Fruit fly (Drosophila melanogaster) S2 (cell line): ENCODE results near the gene Sox21a.

ENCODE experiments used
- CG8478 ChIP-seq: fragments of >200 bp; optimal IDR thresholded peaks from 2 replicates; lab custom pipeline; 2018
- CTCF ChIP-seq, 2 experiments: fragments of >200 bp; optimal IDR thresholded peaks; 2 replicates each; lab custom pipeline; 2018

Gene Sox21a

DNA sequence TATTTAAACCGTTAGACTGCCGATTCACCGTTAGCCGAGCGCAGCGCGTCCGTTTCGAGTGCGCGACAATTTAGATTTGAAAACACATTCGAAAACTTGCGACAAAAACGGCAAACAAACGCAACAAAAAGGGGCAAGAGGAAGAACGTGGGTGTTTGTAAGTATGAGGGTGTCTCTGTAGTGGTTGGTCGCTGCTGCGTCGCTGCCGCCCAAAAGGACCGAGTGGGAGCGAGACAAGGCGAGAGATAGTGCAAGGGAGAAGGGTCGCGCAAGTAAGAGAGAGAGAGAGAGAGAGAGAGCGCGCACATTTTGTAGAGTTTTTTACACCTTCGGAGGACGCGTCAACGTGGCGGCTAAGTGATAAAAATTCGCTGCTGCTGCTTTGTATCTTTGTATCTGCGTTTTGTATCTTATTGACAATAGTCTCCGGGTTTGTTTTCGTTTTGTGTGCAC, at the start of gene Sox21a:
Sox21a (minus strand) TSS at position 51 of the 453 bp plus-strand sequence.
- TF ChIP-seq CTCF (optimal IDR thresholded peaks at IDR 0.05; lab: Kevin White, UChicago) (peak in 1 of 2 experiments; percentile 24), CG8478 (lab: Kevin White, UChicago) (no peak)

DNA sequence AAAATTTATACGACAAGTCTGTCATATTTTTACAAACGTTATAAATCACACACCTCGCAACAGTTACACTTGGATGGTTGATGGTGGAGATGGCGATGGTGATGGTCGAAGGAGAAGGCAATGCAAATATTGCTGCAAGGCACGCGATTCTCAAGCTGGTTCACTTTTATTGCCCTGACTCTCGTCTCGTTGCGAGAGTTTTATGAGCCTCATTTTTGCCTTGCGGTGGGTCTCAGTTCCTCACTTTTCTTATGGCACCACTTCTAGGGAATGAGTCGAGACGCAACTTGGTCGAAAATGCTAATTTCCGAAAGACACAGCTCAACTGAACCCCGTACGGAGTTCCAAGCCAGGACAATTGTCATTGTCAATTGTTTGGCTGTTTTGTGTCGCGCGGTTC, 47.0 kb upstream of the Sox21a start:
- no peak for TF ChIP-seq CTCF (optimal IDR thresholded peaks at IDR 0.05; lab: Kevin White, UChicago)

DNA sequence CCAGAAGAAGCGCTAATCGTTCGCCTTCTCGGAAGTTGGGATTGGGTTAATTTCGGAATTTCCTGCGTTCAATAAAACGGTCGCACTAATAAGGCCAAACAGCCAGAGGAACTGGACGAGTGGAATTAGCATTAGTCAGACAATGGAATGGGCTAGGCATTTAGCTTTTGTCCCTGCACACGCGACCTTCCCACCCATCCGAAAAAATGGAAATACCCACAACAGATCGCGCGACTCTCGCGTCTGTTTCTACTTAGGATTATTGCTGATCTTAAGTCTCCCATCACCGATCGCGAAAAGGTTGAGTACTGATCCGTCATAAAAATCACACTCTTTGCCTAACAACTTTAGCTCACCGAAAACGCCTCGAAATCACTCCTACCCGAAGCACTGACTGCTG, 45.7 kb upstream of the Sox21a start:
- TF ChIP-seq CG8478 (lab: Kevin White, UChicago) (no peak), CTCF (optimal IDR thresholded peaks at IDR 0.05; lab: Kevin White, UChicago) (no peak)

DNA sequence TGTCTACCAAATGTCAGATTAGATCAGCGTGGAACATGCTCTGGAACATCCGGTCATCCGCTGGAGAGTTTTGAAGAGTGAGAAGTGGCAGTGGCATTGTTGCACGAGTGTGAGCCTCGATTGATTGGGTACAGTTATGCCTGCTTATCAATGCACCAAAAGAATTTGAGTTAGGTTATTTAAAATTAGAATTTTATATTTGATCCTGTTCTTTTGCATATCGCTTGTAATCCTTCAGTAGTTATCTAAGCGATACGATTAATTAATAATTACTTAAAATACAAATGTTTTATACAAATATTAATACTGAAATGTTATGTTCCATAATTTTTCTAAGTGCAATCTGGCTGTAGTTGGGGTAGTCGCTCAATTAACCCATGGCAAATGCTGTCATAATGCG, 44.7 kb upstream of the Sox21a start:
- TF ChIP-seq CTCF (optimal IDR thresholded peaks at IDR 0.05; lab: Kevin White, UChicago) = no peak
- no peak for TF ChIP-seq CG8478 (lab: Kevin White, UChicago)

DNA sequence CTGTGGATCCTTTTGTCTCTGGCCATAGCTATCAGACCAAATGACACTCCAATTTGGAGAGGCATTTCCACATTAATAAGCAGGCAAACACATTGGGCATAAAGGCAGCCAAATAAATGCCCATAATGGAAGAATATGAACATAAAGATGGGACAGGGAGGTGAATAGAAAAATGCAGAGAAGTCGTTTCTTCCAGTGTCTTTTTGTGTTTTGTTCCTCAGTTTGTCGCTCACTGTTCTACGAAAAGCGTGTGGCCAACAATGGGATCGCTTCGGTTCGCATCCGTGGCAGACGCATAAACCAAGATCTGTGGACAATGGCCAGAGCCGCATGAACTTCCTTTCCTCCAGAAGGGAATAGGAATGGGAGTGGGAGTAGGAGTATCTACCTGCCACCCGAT, 43.5 kb upstream of the Sox21a start:
- TF ChIP-seq CG8478 (lab: Kevin White, UChicago) = no peak
- TF ChIP-seq CTCF (optimal IDR thresholded peaks at IDR 0.05; lab: Kevin White, UChicago) = no peak

DNA sequence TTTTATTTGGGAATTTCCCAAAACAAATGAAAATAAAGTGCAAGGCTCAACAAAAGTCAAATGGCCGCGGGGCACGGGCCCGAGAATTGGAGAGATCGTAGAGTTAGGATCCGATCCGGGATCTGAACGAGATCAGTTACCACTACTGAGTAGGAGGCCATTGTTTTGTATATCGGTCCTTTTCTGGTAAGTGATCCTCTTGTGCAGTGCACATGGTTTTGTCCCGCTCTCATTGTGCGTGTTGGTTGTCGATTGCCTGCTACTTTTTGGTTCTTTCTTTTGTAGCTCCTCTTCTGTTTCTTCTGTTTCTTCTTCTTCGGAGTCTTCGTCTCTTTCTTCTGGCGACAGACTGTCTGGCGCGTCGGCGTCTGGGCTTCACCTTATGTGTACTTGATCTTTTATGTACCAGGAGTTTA, 42.2 kb upstream of the Sox21a start:
- TF ChIP-seq CG8478 (lab: Kevin White, UChicago) (no peak), CTCF (optimal IDR thresholded peaks at IDR 0.05; lab: Kevin White, UChicago) (no peak)

DNA sequence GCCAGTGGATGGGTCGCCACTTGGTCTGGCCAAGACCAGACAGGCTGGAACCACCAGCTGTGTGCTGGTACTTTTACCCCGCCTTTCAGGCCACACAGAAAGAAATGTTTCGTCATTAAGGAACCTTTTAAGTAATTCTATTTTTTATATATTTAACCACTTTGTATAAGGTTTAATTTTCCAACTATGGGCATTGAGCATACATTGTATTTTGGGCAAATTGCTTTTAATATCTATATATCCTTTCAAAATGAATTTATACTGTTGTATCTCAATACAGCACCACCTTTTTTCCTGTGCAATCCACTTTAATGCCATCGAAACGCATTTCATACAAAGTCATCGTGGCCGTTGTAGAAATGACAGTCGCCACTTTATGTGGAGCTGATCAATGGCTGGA, 38.5 kb upstream of the Sox21a start:
- TF ChIP-seq CTCF (optimal IDR thresholded peaks at IDR 0.05; lab: Kevin White, UChicago) (no peak), CG8478 (lab: Kevin White, UChicago) (no peak)

DNA sequence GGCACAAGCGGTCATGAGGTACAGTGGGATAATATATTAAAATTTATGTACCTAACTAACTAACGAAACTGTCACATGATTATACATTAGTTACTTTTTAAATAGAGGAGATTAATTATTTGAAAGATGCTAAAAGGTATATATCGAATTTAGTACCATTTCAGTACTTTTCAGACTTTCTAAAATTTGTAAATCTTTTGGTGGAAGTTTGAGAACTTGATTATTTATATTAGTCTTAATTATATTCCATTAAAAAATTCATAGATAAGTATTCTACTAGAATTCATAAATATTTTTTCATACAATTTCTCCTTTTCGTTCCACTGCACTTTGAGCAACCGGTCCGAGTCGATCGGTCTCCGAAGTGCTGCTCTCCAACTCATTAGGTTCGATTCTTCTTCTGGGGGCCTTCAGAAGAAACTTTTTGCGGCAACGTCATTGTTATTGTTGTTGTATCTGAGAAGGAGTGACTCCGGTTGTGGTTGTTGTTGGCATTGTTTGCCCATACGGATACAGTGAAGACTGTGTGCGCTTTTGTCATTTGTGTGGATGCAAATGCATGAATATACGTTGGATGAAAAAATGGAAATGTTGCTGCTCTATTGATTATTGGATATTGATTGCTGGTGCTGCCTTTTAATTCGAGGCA, 37.9 kb upstream of the Sox21a start:
- TF ChIP-seq CG8478 (lab: Kevin White, UChicago) (no peak), CTCF (optimal IDR thresholded peaks at IDR 0.05; lab: Kevin White, UChicago) (no peak)

DNA sequence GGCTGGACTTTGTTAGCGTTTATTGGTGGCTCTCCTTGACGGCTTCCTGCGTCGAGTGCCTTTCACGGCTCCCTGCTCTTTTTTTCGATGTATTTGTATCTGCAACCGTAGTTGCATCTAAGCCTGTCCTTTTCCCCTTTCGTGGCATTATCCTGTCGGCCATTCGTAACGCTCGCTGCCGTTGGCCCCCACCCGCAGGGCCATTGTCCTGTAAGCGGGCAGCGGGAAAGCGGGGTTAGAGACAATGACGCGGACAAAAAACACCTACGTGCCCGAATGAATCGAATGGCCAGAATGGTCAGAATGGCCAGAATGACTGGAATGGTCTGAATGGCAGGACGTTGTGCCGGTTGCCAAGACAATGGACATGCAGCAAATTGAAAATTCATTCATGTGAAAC, 27.6 kb upstream of the Sox21a start:
- no peak for TF ChIP-seq CTCF (optimal IDR thresholded peaks at IDR 0.05; lab: Kevin White, UChicago)
- TF ChIP-seq CG8478 (lab: Kevin White, UChicago) = no peak

DNA sequence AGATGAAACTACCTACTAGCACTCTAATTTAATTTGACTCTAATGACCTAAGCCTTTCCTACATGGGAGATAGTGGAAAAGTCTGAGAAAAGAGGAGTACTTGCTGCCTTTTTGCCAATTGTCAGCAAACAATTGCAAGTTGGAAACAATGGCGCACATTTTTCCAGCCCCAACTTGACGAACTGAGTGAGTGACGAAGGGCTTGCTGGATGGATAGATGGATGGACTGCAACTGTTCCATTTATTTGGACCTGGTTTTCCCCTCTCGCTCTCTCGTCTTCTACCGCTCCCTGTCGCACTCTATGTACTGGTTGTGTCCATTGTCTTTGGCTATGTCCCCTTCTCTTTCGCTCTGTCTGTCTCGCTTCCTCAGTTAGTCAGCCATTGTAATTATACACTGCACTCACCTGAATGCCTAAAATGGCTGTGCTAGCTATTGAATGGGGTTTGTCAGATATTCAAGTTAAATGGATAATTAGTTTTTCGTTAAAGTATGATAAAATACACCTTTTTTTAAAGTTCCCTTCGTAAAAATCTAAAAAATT, 25.0 kb upstream of the Sox21a start:
- TF ChIP-seq CG8478 (lab: Kevin White, UChicago) (no peak), CTCF (optimal IDR thresholded peaks at IDR 0.05; lab: Kevin White, UChicago) (peak in 1 of 2 experiments; percentile 6)

DNA sequence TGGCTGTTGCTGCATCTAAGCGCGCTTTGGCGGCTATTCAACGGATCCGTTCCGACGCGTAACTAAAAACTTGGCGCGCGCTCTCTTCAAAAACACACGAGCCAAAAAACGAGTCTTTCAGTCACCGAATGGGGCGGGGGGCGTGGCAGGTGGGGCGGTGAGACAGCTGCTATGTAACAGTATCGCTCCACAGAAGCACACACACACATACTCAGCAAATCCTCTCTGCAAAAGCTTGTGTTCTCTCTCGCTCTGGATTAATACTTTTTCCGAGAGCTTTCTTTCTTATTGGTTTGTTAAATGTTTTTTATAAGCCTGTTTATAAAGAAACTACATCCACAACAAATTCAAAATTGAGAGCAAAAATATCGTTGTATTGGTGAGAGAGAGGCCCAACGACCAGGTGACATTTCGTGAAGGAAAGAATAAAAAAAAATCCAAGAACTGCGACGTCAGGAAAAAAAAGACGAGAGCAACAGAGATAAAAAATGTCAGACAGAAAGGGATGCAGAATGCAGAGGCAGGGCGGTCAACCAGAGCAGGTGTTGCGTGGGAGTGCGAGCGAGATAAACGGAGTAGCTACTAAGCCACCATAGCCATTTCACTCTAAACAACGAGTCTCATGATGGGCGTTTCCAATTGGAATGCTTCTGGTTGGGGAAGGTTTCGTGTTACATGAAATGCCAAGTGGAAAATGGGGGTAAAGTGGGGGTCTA, 23.5 kb upstream of the Sox21a start, which contains the start of gene Sox21b:
Sox21b (minus strand) TSS at position 51 of the 716 bp plus-strand sequence.
- TF ChIP-seq CTCF (optimal IDR thresholded peaks at IDR 0.05; lab: Kevin White, UChicago) = peak; percentile 55 to 57
- TF ChIP-seq CG8478 (lab: Kevin White, UChicago) = peak; percentile 59

DNA sequence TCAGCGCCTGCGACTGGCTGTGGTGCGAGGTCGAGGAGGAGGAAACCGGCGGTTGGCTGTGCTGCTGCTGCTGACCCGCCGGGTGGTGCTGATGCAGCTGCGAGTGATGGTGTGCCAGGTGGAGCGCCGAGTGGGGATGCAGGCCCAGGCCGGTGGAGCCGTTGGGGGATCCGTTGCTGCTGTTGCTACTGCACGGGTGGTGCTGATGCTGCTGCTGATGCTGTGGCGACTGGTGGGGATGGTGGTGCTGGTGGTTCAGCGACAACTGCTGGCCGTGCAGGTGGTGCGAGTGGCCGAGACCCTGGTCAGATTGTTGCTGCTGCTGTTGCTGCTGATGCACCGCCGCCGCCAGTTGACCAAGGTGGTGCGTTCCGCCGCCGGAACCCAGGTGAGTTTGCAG, 17.7 kb upstream of the Sox21a start:
- no peak for TF ChIP-seq CTCF (optimal IDR thresholded peaks at IDR 0.05; lab: Kevin White, UChicago)
- TF ChIP-seq CG8478 (lab: Kevin White, UChicago) = no peak

DNA sequence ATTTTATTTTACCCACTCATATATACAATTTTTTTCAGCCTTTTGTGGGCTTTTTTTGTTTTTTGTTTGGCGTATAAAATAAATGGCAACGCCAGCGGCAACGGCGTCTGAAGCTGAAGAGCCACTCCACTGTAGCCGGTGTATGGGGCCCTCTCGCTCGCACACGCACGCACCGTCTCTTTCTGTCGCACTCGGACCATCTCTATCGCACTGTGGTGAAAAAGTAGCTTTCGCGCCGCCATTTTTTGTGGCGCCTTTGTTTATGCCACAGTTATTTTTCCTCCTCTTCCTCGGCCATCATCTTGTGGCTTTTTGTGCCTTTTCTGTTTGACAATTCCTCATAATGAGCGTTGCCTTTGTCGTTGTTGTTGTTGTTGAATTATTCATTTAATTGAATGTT, 14.1 kb upstream of the Sox21a start:
- TF ChIP-seq CTCF (optimal IDR thresholded peaks at IDR 0.05; lab: Kevin White, UChicago) = no peak
- TF ChIP-seq CG8478 (lab: Kevin White, UChicago) = no peak

DNA sequence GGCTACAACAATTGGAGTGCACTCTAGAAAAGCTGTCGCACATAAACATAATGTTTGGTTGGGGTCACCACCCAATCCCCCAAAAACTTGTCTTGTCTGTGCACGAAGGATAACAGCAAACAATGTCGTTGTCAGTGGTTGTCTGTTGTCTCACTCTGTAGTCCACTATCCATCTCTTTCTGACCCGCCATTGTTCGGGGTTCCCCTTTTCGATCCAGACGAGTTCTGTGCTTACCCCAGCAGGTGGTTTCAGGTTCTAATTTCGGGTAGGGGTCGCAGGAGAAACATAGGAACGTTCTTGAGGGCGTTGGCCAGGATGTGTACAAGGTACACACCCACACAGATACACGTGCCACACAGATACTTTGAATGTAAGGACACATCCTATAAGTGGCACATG, 10.8 kb upstream of the Sox21a start:
- TF ChIP-seq CTCF (optimal IDR thresholded peaks at IDR 0.05; lab: Kevin White, UChicago) = no peak
- TF ChIP-seq CG8478 (lab: Kevin White, UChicago) = no peak

DNA sequence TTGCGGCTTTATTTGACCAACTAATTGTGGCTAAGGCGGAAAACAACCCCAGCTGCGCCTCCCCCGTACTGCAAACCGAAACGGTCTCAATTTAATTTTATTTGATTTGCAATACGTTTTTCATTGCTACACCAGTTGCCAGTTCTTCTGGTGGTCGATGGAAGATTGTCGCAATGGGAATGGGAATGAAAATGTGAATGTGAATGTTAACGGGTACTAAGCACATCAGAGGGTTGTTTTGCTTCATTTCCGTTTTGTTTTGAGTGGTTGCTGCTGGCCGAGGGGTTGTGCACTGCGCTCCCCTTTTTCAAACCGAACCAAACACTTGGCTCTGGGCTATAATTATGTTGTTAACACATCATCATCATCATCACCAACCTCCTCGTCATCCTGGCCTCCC, 6.2 kb upstream of the Sox21a start:
- TF ChIP-seq CTCF (optimal IDR thresholded peaks at IDR 0.05; lab: Kevin White, UChicago) (no peak), CG8478 (lab: Kevin White, UChicago) (no peak)
